Worm (Caenorhabditis elegans): ENCODE results near the gene trp-2.

DNA sequence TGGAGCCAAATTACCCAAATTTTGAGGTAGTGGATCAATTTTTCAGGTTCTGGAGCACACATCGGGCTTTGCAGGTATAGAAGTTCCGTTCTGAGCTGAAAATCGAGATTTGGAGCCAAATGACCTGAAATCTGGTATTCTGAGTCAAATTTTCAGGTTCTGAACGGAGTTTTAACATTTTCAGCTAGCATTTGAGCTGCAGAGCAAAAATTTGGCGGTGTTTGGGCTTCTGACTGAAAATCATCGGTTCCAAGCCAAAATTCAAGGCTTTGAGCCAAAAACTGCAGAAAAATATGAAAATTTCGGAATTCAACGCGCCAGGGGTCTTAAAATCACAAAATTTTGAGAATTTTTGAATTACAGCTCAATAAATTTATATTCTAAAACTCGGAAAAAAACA, 39.3 kb downstream of the trp-2 start, which contains the start of the genes clc-26 and E_BE45912.2:
- TF ChIP-seq K12H6.12 (tag; optimal IDR thresholded peaks at IDR 0.05) (no peak), sea-2 (GFP tag; IDR thresholded peaks at IDR 0.05) (no peak), F55B11.4 (tag; optimal IDR thresholded peaks at IDR 0.05; ENCODE audit: borderline replicate concordance, insufficient read depth) (no peak)
